Worm (Caenorhabditis elegans) whole organism, L3 larva: ENCODE measurements around the gene C31H1.2.

Experiments
- aly-2 ChIP-seq: fragments of 150-350 bp; optimal IDR thresholded peaks from 2 replicates; lab custom pipeline; 2014; ENCODE audit warnings: missing biosample characterization, missing genetic modification characterization
- ceh-82 ChIP-seq: fragments of 150-350 bp; optimal IDR thresholded peaks from 2 replicates; lab custom pipeline; 2014; ENCODE audit warnings: missing biosample characterization, missing genetic modification characterization
- ceh-9 ChIP-seq: sonication (generic microtip); optimal IDR thresholded peaks from 2 replicates; lab custom pipeline; 2018; ENCODE audit warnings: missing biosample characterization, missing genetic modification characterization
- daf-12 ChIP-seq: fragments of 150-350 bp; optimal IDR thresholded peaks from 2 replicates; lab custom pipeline; 2014; ENCODE audit warnings: missing biosample characterization, missing genetic modification reagents, missing genetic modification characterization
- elt-1 ChIP-seq: fragments of 150-350 bp; optimal IDR thresholded peaks from 2 replicates; lab custom pipeline; 2014; ENCODE audit warnings: missing biosample characterization, missing genetic modification characterization
- lin-39 ChIP-seq: fragments of 150-350 bp; optimal IDR thresholded peaks from 2 replicates; lab custom pipeline; 2018; ENCODE audit warnings: missing biosample characterization, missing genetic modification reagents, missing genetic modification characterization
- nhr-23 ChIP-seq: fragments of 150-350 bp; optimal IDR thresholded peaks from 2 replicates; lab custom pipeline; 2014; ENCODE audit warnings: missing biosample characterization, missing genetic modification reagents, missing genetic modification characterization
- nhr-28 ChIP-seq: fragments of 150-350 bp; optimal IDR thresholded peaks from 2 replicates; lab custom pipeline; 2014; ENCODE audit warnings: missing biosample characterization, missing genetic modification characterization
- snpc-4 ChIP-seq: fragments of 150-350 bp; optimal IDR thresholded peaks from 2 replicates; lab custom pipeline; 2014; ENCODE audit warnings: missing biosample characterization, missing genetic modification characterization
- unc-39 ChIP-seq: sonication (generic microtip); optimal IDR thresholded peaks from 4 replicates; lab custom pipeline; 2017; ENCODE audit warnings: missing biosample characterization, missing genetic modification characterization
- unc-62 ChIP-seq: fragments of 150-350 bp; sonication (generic microtip); optimal IDR thresholded peaks from 4 replicates; lab custom pipeline; 2014; ENCODE audit warnings: missing biosample characterization, missing genetic modification reagents, missing genetic modification characterization
- zag-1 ChIP-seq: fragments of 150-350 bp; optimal IDR thresholded peaks from 2 replicates; lab custom pipeline; 2014; ENCODE audit warnings: missing biosample characterization, missing genetic modification characterization

ce11 chrIV:5821997-5822396 is 30.9 kb downstream of the C31H1.2 start:
- TF ChIP-seq snpc-4 (tag; lab: Kevin White, UChicago) (no peak), lin-39 (tag; lab: Kevin White, UChicago) (no peak), aly-2 (tag; lab: Kevin White, UChicago) (no peak), nhr-28 (tag; lab: Kevin White, UChicago) (no peak), nhr-23 (no peak), unc-39 (tag; lab: Kevin White, UChicago) (no peak), elt-1 (tag; lab: Kevin White, UChicago) (no peak), daf-12 (tag; lab: Kevin White, UChicago) (no peak), ceh-82 (no peak), zag-1 (no peak), ceh-9 (no peak), unc-62 (GFP tag; lab: Kevin White, UChicago) (no peak)
